Worm (Caenorhabditis elegans) whole organism, L1 larva: Measurements from ENCODE around the gene K09C4.9.

Experiments
- Y116A8C.19 ChIP-seq: sonication (generic microtip); optimal IDR thresholded peaks from 2 replicates; lab custom pipeline; 2016; ENCODE audit warnings: missing compliant biosample characterization, missing genetic modification characterization, borderline replicate concordance
- aly-2 ChIP-seq: fragments of 150-350 bp; optimal IDR thresholded peaks from 2 replicates; lab custom pipeline; 2014; ENCODE audit warnings: missing biosample characterization, missing genetic modification characterization
- egl-27 ChIP-seq, 2 experiments: fragments of 150-350 bp in 1 of 2; sonication (generic microtip); optimal IDR thresholded peaks; 3 replicates each; lab custom pipeline; 2017 to 2018; ENCODE audit warnings: missing biosample characterization in 2 of 2, missing genetic modification characterization in 2 of 2, missing genetic modification reagents in 2 of 2
- elt-3 ChIP-seq, 6 experiments: fragments of 150-350 bp in 1 of 6; sonication (generic microtip); optimal IDR thresholded peaks; 2 replicates each; lab custom pipeline; 2017 to 2018; ENCODE audit warnings: missing biosample characterization in 6 of 6, missing genetic modification characterization in 6 of 6, inconsistent platforms in 1 of 6
- fos-1 ChIP-seq: fragments of 150-350 bp; optimal IDR thresholded peaks from 2 replicates; lab custom pipeline; 2014; ENCODE audit warnings: missing biosample characterization, missing genetic modification characterization
- grh-1 ChIP-seq: fragments of 200-800 bp; sonication (Bioruptor generic); IDR thresholded peaks from 2 replicates; pipeline ENCODE4 v1.3.6; 2022; ENCODE audit warnings: missing genetic modification reagents, missing genetic modification characterization, missing compliant biosample characterization
- jun-1 ChIP-seq: fragments of 150-350 bp; optimal IDR thresholded peaks from 2 replicates; lab custom pipeline; 2014; ENCODE audit warnings: missing biosample characterization, missing genetic modification reagents, missing genetic modification characterization
- lin-13 ChIP-seq: fragments of 150-350 bp; optimal IDR thresholded peaks from 2 replicates; lab custom pipeline; 2014; ENCODE audit warnings: missing biosample characterization, missing genetic modification reagents, missing genetic modification characterization
- nhr-28 ChIP-seq: fragments of 150-350 bp; optimal IDR thresholded peaks from 2 replicates; lab custom pipeline; 2014; ENCODE audit warnings: missing biosample characterization, missing genetic modification characterization
- rnt-1 ChIP-seq: sonication (generic microtip); optimal IDR thresholded peaks from 2 replicates; lab custom pipeline; 2016; ENCODE audit warnings: mild to moderate bottlenecking, missing genetic modification characterization, moderate library complexity, missing compliant biosample characterization
- tbx-2 ChIP-seq: sonication (generic microtip); optimal IDR thresholded peaks from 2 replicates; lab custom pipeline; 2016; ENCODE audit warnings: missing genetic modification characterization, missing compliant biosample characterization
- unc-130 ChIP-seq: fragments of 150-350 bp; optimal IDR thresholded peaks from 2 replicates; lab custom pipeline; 2017; ENCODE audit warnings: missing biosample characterization, missing genetic modification characterization, inconsistent platforms
- zag-1 ChIP-seq: fragments of 150-350 bp; optimal IDR thresholded peaks from 2 replicates; lab custom pipeline; 2014; ENCODE audit warnings: missing biosample characterization, missing genetic modification characterization
- ztf-4 ChIP-seq: fragments of 150-350 bp; optimal IDR thresholded peaks from 2 replicates; lab custom pipeline; 2014; ENCODE audit warnings: missing biosample characterization, missing genetic modification characterization

ce11 chrX:3297812-3298211 is 26.2 kb upstream of the K09C4.9 start:
- TF ChIP-seq ztf-4 (tag; lab: Kevin White, UChicago) (no peak), nhr-28 (tag; lab: Kevin White, UChicago) (no peak), lin-13 (no peak), unc-130 (tag; lab: Kevin White, UChicago) (no peak), zag-1 (tag; lab: Kevin White, UChicago) (no peak), egl-27 (tag; optimal IDR thresholded peaks at IDR 0.05; lab: Kevin White, UChicago) (no peak), rnt-1 (tag; lab: Kevin White, UChicago) (no peak), jun-1 (tag; lab: Kevin White, UChicago) (no peak), tbx-2 (tag; lab: Kevin White, UChicago) (no peak), grh-1 (GFP tag; lab: Robert Waterston, UW) (no peak), Y116A8C.19 (tag; lab: Kevin White, UChicago) (no peak), fos-1 (no peak), elt-3 (tag; optimal IDR thresholded peaks at IDR 0.05; lab: Kevin White, UChicago) (no peak), aly-2 (tag; lab: Kevin White, UChicago) (no peak)
